Worm (Caenorhabditis elegans) whole organism, young adult: ENCODE data around the gene dyf-13.

ENCODE experiments used
- B0019.2 ChIP-seq: fragments of 200-800 bp; sonication (Bioruptor generic); conservative IDR thresholded peaks from 2 replicates; pipeline ENCODE4 v1.3.6; 2022; ENCODE audit warnings: missing genetic modification reagents, missing genetic modification characterization, missing compliant biosample characterization
- B0035.1 ChIP-seq: sonication (generic microtip); optimal IDR thresholded peaks from 2 replicates; lab custom pipeline; 2016; ENCODE audit warnings: missing genetic modification characterization, mild to moderate bottlenecking, missing compliant biosample characterization, missing genotype, missing genetic modification reagents
- B0261.1 ChIP-seq: sonication (generic microtip); optimal IDR thresholded peaks from 2 replicates; lab custom pipeline; 2016; ENCODE audit warnings: mild to moderate bottlenecking, missing genetic modification characterization, moderate library complexity, missing compliant biosample characterization
- D2030.7 ChIP-seq: fragments of 200-800 bp; sonication (Bioruptor generic); IDR thresholded peaks from 2 replicates; pipeline ENCODE4 v1.3.6; 2022; ENCODE audit warnings: missing genetic modification reagents, missing genetic modification characterization, missing compliant biosample characterization
- F10E7.11 ChIP-seq: sonication (generic microtip); optimal IDR thresholded peaks from 2 replicates; lab custom pipeline; 2017; ENCODE audit warnings: mild to moderate bottlenecking, missing genetic modification characterization, moderate library complexity, missing compliant biosample characterization
- F22D6.2 ChIP-seq: sonication (generic microtip); optimal IDR thresholded peaks from 2 replicates; lab custom pipeline; 2016; ENCODE audit warnings: mild to moderate bottlenecking, missing genetic modification characterization, missing compliant biosample characterization
- F33H1.4 ChIP-seq: fragments of 200-800 bp; sonication (Bioruptor generic); IDR thresholded peaks from 2 replicates; pipeline ENCODE4 v1.3.6; 2022; ENCODE audit warnings: missing genetic modification reagents, missing genetic modification characterization, missing compliant biosample characterization
- F39B2.1 ChIP-seq: fragments of 200-800 bp; sonication (Bioruptor generic); IDR thresholded peaks from 2 replicates; pipeline ENCODE4 v1.3.6; 2022; ENCODE audit warnings: missing genetic modification reagents, missing genetic modification characterization, missing compliant biosample characterization
- F55B11.4 ChIP-seq: sonication (generic microtip); optimal IDR thresholded peaks from 2 replicates; lab custom pipeline; 2016; ENCODE audit warnings: missing compliant biosample characterization, missing genetic modification characterization, borderline replicate concordance; ENCODE audit not compliant: insufficient read depth
- F57A8.1 ChIP-seq: fragments of 200-800 bp; sonication (Bioruptor generic); optimal IDR thresholded peaks from 2 replicates; lab custom pipeline; 2018; ENCODE audit warnings: mild to moderate bottlenecking, missing genetic modification characterization, moderate library complexity, missing compliant biosample characterization
- F57C9.4 ChIP-seq: sonication (generic microtip); optimal IDR thresholded peaks from 2 replicates; lab custom pipeline; 2017; ENCODE audit warnings: mild to moderate bottlenecking, missing genetic modification characterization, missing compliant biosample characterization
- K12H6.12 ChIP-seq: fragments of 200-800 bp; sonication (Bioruptor generic); optimal IDR thresholded peaks from 2 replicates; lab custom pipeline; 2018; ENCODE audit warnings: mild to moderate bottlenecking, missing genetic modification characterization, missing compliant biosample characterization
- T07F8.4 ChIP-seq: sonication (generic microtip); optimal IDR thresholded peaks from 2 replicates; lab custom pipeline; 2016; ENCODE audit warnings: mild to moderate bottlenecking, missing genetic modification characterization, moderate library complexity, missing compliant biosample characterization
- Y53G8AR.9 ChIP-seq: fragments of 200-800 bp; sonication (Bioruptor generic); conservative IDR thresholded peaks from 2 replicates; pipeline ENCODE4 v1.3.6; 2022; ENCODE audit warnings: missing genetic modification reagents, missing genetic modification characterization, missing compliant biosample characterization
- Y56A3A.18 ChIP-seq: fragments of 200-800 bp; sonication (Bioruptor generic); IDR thresholded peaks from 2 replicates; pipeline ENCODE4 v1.3.6; 2022; ENCODE audit warnings: missing genetic modification reagents, missing genetic modification characterization, missing compliant biosample characterization
- akir-1 ChIP-seq: fragments of 200-800 bp; sonication (Bioruptor generic); optimal IDR thresholded peaks from 2 replicates; lab custom pipeline; 2018; ENCODE audit warnings: mild to moderate bottlenecking, missing genetic modification characterization, moderate library complexity, missing compliant biosample characterization
- aptf-2 ChIP-seq: fragments of 200-800 bp; sonication (Bioruptor generic); conservative IDR thresholded peaks from 2 replicates; pipeline ENCODE4 v1.3.6; 2022; ENCODE audit warnings: missing genetic modification reagents, missing genetic modification characterization, missing compliant biosample characterization
- atf-7 ChIP-seq: sonication (generic microtip); optimal IDR thresholded peaks from 2 replicates; lab custom pipeline; 2017; ENCODE audit warnings: mild to moderate bottlenecking, missing genetic modification characterization, missing compliant biosample characterization
- attf-3 ChIP-seq: fragments of 200-800 bp; sonication (Bioruptor generic); conservative IDR thresholded peaks from 2 replicates; pipeline ENCODE4 v1.3.6; 2022; ENCODE audit warnings: missing genetic modification reagents, missing genetic modification characterization, missing compliant biosample characterization
- ccch-3 ChIP-seq: fragments of 200-800 bp; sonication (Bioruptor generic); optimal IDR thresholded peaks from 2 replicates; lab custom pipeline; 2018; ENCODE audit warnings: mild to moderate bottlenecking, missing genetic modification characterization, missing compliant biosample characterization
- ceh-91 ChIP-seq: fragments of 200-800 bp; sonication (Bioruptor generic); IDR thresholded peaks from 2 replicates; pipeline ENCODE4 v1.3.6; 2022; ENCODE audit warnings: missing genetic modification reagents, missing genetic modification characterization, missing compliant biosample characterization
- die-1 ChIP-seq: sonication (generic microtip); optimal IDR thresholded peaks from 2 replicates; lab custom pipeline; 2016; ENCODE audit warnings: missing genotype, mild to moderate bottlenecking, missing genetic modification characterization, missing compliant biosample characterization
- dpl-1 ChIP-seq: fragments of 150-350 bp; optimal IDR thresholded peaks from 2 replicates; lab custom pipeline; 2014; ENCODE audit warnings: missing biosample characterization, missing genetic modification reagents, missing genetic modification characterization
- egl-18 ChIP-seq: fragments of 200-800 bp; sonication (Bioruptor generic); IDR thresholded peaks from 2 replicates; pipeline ENCODE4 v1.3.6; 2022; ENCODE audit warnings: missing genetic modification reagents, missing genetic modification characterization, missing compliant biosample characterization
- fkh-3 ChIP-seq: sonication (generic microtip); optimal IDR thresholded peaks from 2 replicates; lab custom pipeline; 2016; ENCODE audit warnings: mild to moderate bottlenecking, missing genetic modification characterization, missing compliant biosample characterization
- gei-17 ChIP-seq: fragments of 200-800 bp; sonication (Bioruptor generic); optimal IDR thresholded peaks from 2 replicates; lab custom pipeline; 2018; ENCODE audit warnings: mild to moderate bottlenecking, missing genetic modification characterization, missing compliant biosample characterization
- hrde-1 ChIP-seq: sonication (generic microtip); optimal IDR thresholded peaks from 2 replicates; lab custom pipeline; 2016; ENCODE audit warnings: missing genetic modification characterization, mild to moderate bottlenecking, missing compliant biosample characterization, moderate library complexity, missing genotype, missing genetic modification reagents, borderline replicate concordance
- lin-26 ChIP-seq: fragments of 200-800 bp; sonication (Bioruptor generic); IDR thresholded peaks from 2 replicates; pipeline ENCODE4 v1.3.6; 2022; ENCODE audit warnings: missing genetic modification reagents, missing genetic modification characterization, missing compliant biosample characterization
- lin-40 ChIP-seq: sonication (generic microtip); optimal IDR thresholded peaks from 2 replicates; lab custom pipeline; 2016; ENCODE audit warnings: missing genetic modification characterization, mild to moderate bottlenecking, missing compliant biosample characterization, missing genotype, missing genetic modification reagents
- lir-1 ChIP-seq: fragments of 200-800 bp; sonication (Bioruptor generic); conservative IDR thresholded peaks from 2 replicates; pipeline ENCODE4 v1.3.6; 2022; ENCODE audit warnings: missing genetic modification reagents, missing genetic modification characterization, missing compliant biosample characterization
- madf-10 ChIP-seq: sonication (generic microtip); optimal IDR thresholded peaks from 2 replicates; lab custom pipeline; 2016; ENCODE audit warnings: mild to moderate bottlenecking, missing genetic modification characterization, missing compliant biosample characterization
- madf-8 ChIP-seq: fragments of 200-800 bp; sonication (Bioruptor generic); conservative IDR thresholded peaks from 2 replicates; pipeline ENCODE4 v1.3.6; 2022; ENCODE audit warnings: missing genetic modification reagents, missing genetic modification characterization, missing compliant biosample characterization
- mcd-1 ChIP-seq: fragments of 200-800 bp; sonication (Bioruptor generic); IDR thresholded peaks from 2 replicates; pipeline ENCODE4 v1.3.6; 2022; ENCODE audit warnings: missing genetic modification reagents, missing genetic modification characterization, missing compliant biosample characterization
- nfya-1 ChIP-seq: sonication (generic microtip); optimal IDR thresholded peaks from 2 replicates; lab custom pipeline; 2017; ENCODE audit warnings: antibody characterized with exemption, missing compliant biosample characterization, missing genetic modification characterization, borderline replicate concordance; ENCODE audit not compliant: insufficient read depth
- nfya-2 ChIP-seq: fragments of 200-800 bp; sonication (Bioruptor generic); IDR thresholded peaks from 2 replicates; pipeline ENCODE4 v1.3.6; 2022; ENCODE audit warnings: missing genetic modification reagents, missing genetic modification characterization, missing compliant biosample characterization
- nfyb-1 ChIP-seq: fragments of 200-800 bp; sonication (Bioruptor generic); IDR thresholded peaks from 2 replicates; pipeline ENCODE4 v1.3.6; 2022; ENCODE audit warnings: missing genetic modification reagents, missing genetic modification characterization, missing compliant biosample characterization
- nhr-80 ChIP-seq: sonication (generic microtip); optimal IDR thresholded peaks from 2 replicates; lab custom pipeline; 2016; ENCODE audit warnings: missing genetic modification characterization, missing compliant biosample characterization
- pbrm-1 ChIP-seq: fragments of 200-800 bp; sonication (Bioruptor generic); IDR thresholded peaks from 2 replicates; pipeline ENCODE4 v1.3.6; 2022; ENCODE audit warnings: missing genetic modification reagents, missing genetic modification characterization, missing compliant biosample characterization
- rpc-1 ChIP-seq, 2 experiments: fragments of 150-350 bp in 1 of 2; sonication (generic microtip) in 1 of 2; optimal IDR thresholded peaks; 2 replicates each; lab custom pipeline; 2014 to 2018; ENCODE audit warnings: missing biosample characterization in 1 of 2, missing genetic modification characterization in 1 of 2, missing genetic modification reagents in 1 of 2, missing genotype in 1 of 2
- snpc-1.3 ChIP-seq: sonication (generic microtip); optimal IDR thresholded peaks from 2 replicates; lab custom pipeline; 2017; ENCODE audit warnings: missing genetic modification characterization, mild to moderate bottlenecking, missing compliant biosample characterization, antibody characterized with exemption, moderate library complexity, missing genotype, missing genetic modification reagents; ENCODE audit not compliant: insufficient read depth
- tbp1 ChIP-seq: fragments of 200-800 bp; sonication (Bioruptor generic); optimal IDR thresholded peaks from 2 replicates; lab custom pipeline; 2018; ENCODE audit warnings: mild to moderate bottlenecking, missing genetic modification characterization, missing compliant biosample characterization
- tbx-9 ChIP-seq: sonication (generic microtip); optimal IDR thresholded peaks from 2 replicates; lab custom pipeline; 2016; ENCODE audit warnings: borderline replicate concordance, missing genetic modification characterization, inconsistent platforms, missing compliant biosample characterization
- zfh-2 ChIP-seq: fragments of 200-800 bp; sonication (Bioruptor generic); conservative IDR thresholded peaks from 2 replicates; pipeline ENCODE4 v1.3.6; 2022; ENCODE audit warnings: missing genetic modification reagents, missing genetic modification characterization, missing compliant biosample characterization
- zim-3 ChIP-seq: sonication (generic microtip); optimal IDR thresholded peaks from 2 replicates; lab custom pipeline; 2017; ENCODE audit warnings: mild to moderate bottlenecking, missing genetic modification characterization, moderate library complexity, missing compliant biosample characterization
- ztf-25 ChIP-seq: fragments of 200-800 bp; sonication (Bioruptor generic); IDR thresholded peaks from 2 replicates; pipeline ENCODE4 v1.3.6; 2022; ENCODE audit warnings: missing genetic modification reagents, missing genetic modification characterization, missing compliant biosample characterization
- ztf-3 ChIP-seq: fragments of 200-800 bp; sonication (Bioruptor generic); optimal IDR thresholded peaks from 2 replicates; lab custom pipeline; 2018; ENCODE audit warnings: mild to moderate bottlenecking, missing genetic modification characterization, missing compliant biosample characterization
- ztf-6 ChIP-seq: fragments of 200-800 bp; sonication (Bioruptor generic); IDR thresholded peaks from 2 replicates; pipeline ENCODE4 v1.3.6; 2022; ENCODE audit warnings: missing genetic modification reagents, missing genetic modification characterization, missing compliant biosample characterization

Gene dyf-13

DNA sequence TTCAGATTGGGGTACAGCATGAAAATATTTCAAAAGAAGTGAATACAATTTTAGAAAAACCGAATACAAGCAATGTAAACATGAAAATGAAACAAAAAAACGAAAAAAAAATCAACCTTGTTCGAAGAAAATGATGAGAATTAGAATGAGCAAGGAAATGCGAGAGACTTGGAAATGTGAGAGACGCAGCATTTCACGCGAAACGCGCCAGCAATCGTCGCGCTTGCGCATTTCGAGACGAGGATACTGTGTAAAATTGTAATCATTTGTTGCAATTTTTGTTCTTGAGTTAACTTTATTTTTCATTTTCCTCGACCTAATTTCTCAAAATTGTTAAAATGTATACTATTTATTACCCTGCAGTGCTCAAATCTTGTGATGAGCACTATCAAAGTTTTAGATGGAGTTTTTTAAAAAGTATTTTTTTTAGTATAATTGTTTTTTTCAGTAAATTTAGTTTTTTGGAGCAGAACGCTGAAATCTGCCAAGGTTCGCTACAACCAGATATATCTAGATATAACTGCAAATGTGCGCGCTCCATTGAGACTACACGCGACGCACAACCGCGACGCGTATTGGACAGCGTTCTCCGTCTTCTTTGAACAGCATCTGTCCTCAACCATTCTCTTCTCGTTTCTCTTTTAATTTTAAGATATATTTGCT, 19.1 kb downstream of the dyf-13 start, which contains the start of gene fust-1 (continued):
- TF ChIP-seq die-1 (tag; lab: Kevin White, UChicago) (peak; percentile 14), B0019.2 (GFP tag; lab: Robert Waterston, UW) (peak; percentile 69), Y56A3A.18 (GFP tag; lab: Robert Waterston, UW) (peak; percentile 87), fkh-3 (tag; lab: Kevin White, UChicago) (no peak), K12H6.12 (tag; lab: Kevin White, UChicago) (peak; percentile 88), zim-3 (tag; lab: Kevin White, UChicago) (no peak), dpl-1 (GFP tag; lab: Kevin White, UChicago) (peak; percentile 67), F55B11.4 (tag; lab: Kevin White, UChicago) (no peak), B0261.1 (tag; lab: Kevin White, UChicago) (peak; percentile 27), pbrm-1 (GFP tag; lab: Robert Waterston, UW) (peak; percentile 95), zfh-2 (GFP tag; lab: Robert Waterston, UW) (no peak), nfya-2 (GFP tag; lab: Robert Waterston, UW) (no peak), nfya-1 (tag; lab: Kevin White, UChicago) (no peak), B0035.1 (tag; lab: Kevin White, UChicago) (peak; percentile 42), F57C9.4 (tag; lab: Kevin White, UChicago) (no peak), Y53G8AR.9 (GFP tag; lab: Robert Waterston, UW) (peak; percentile 98), hrde-1 (tag; lab: Kevin White, UChicago) (peak; percentile 74), lin-26 (peak; percentile 44; the same call in 1 of the 2 replicates), mcd-1 (GFP tag; lab: Robert Waterston, UW) (peak; percentile 97), nfyb-1 (GFP tag; lab: Robert Waterston, UW) (peak; percentile 96), ztf-25 (GFP tag; lab: Robert Waterston, UW) (no peak), rpc-1 (optimal IDR thresholded peaks at IDR 0.05; lab: Kevin White, UChicago) (no peak), rpc-1 (tag; optimal IDR thresholded peaks at IDR 0.05; lab: Kevin White, UChicago) (no peak), lir-1 (GFP tag; lab: Robert Waterston, UW) (peak; percentile 88), snpc-1.3 (peak; percentile 95), F10E7.11 (no peak), F22D6.2 (peak; percentile 77), madf-8 (GFP tag; lab: Robert Waterston, UW) (peak; percentile 86), F57A8.1 (no peak), ccch-3 (GFP tag; lab: Kevin White, UChicago) (no peak), ceh-91 (GFP tag; lab: Robert Waterston, UW) (peak; percentile 88), lin-40 (tag; lab: Kevin White, UChicago) (peak; percentile 97), aptf-2 (GFP tag; lab: Robert Waterston, UW) (no peak), attf-3 (GFP tag; lab: Robert Waterston, UW) (peak; percentile 86), ztf-6 (peak; percentile 77; the same call in 1 of the 2 replicates), D2030.7 (GFP tag; lab: Robert Waterston, UW) (peak; percentile 89), atf-7 (tag; lab: Kevin White, UChicago) (peak; percentile 84), tbp1 (peak; percentile 75), F33H1.4 (GFP tag; lab: Robert Waterston, UW) (peak; percentile 82), akir-1 (no peak), nhr-80 (tag; lab: Kevin White, UChicago) (peak; percentile 70), F39B2.1 (GFP tag; lab: Robert Waterston, UW) (peak; percentile 82; the same call in 1 of the 2 replicates), gei-17 (GFP tag; lab: Kevin White, UChicago) (peak; percentile 79), madf-10 (tag; lab: Kevin White, UChicago) (peak; percentile 54), T07F8.4 (tag; lab: Kevin White, UChicago) (no peak), ztf-3 (GFP tag; lab: Kevin White, UChicago) (peak; percentile 24), tbx-9 (tag; lab: Kevin White, UChicago) (no peak), egl-18 (GFP tag; lab: Robert Waterston, UW) (peak; percentile 81)
